Worm (Caenorhabditis elegans): ENCODE results near the gene egas-2.

DNA sequence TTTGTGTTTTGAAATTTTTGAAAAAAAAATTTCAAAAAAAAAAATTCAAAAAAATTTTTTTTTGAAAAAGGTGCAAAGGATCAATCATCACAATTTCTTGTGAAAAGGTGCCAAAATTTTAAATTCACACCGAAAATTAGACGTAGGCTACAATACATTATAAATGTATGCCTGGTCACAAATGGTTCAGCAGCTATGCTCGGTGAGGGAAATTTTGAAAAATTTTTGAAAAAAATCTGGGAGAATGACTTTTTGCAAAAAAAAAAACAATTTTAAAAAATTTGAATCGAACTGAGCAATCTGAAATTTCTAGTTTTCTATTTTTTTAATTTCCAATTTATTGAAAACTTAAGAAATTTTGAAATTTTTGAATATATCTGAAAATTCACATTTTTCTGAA is 13.9 kb upstream of the egas-2 start, which contains the start of gene egas-3:
- no peak for TF ChIP-seq flt-1 (GFP tag; IDR thresholded peaks at IDR 0.05)
- TF ChIP-seq ztf-29 (GFP tag; IDR thresholded peaks at IDR 0.05): no peak
- no peak for TF ChIP-seq T22C8.4 (GFP tag; IDR thresholded peaks at IDR 0.05)
